Fruit fly (Drosophila melanogaster) whole organism, prepupa: ENCODE data around the gene zetaCOP.

Experiments
- CG10631 ChIP-seq: fragments of 200-800 bp; sonication (Bioruptor generic); optimal IDR thresholded peaks from 2 replicates; lab custom pipeline; 2016; ENCODE audit warnings: missing biosample characterization, missing genetic modification characterization
- CG11294 ChIP-seq: fragments of 200-800 bp; sonication (Bioruptor generic); IDR thresholded peaks from 2 replicates; pipeline ENCODE4 v1.3.6; 2022; ENCODE audit warnings: missing biosample characterization, missing genetic modification characterization
- CG11902 ChIP-seq: fragments of 200-800 bp; sonication (Bioruptor generic); optimal IDR thresholded peaks from 3 replicates; lab custom pipeline; 2016; ENCODE audit warnings: missing biosample characterization, missing genetic modification characterization
- CG1621 ChIP-seq: fragments of 200-800 bp; sonication (Bioruptor generic); optimal IDR thresholded peaks from 3 replicates; lab custom pipeline; 2018; ENCODE audit warnings: missing biosample characterization, mild to moderate bottlenecking, missing genetic modification characterization
- CG16779 ChIP-seq: fragments of 200-800 bp; sonication (Bioruptor generic); optimal IDR thresholded peaks from 3 replicates; lab custom pipeline; 2017; ENCODE audit warnings: missing biosample characterization, mild to moderate bottlenecking, missing genetic modification characterization
- CG3032 ChIP-seq: fragments of 200-800 bp; optimal IDR thresholded peaks from 2 replicates; lab custom pipeline; 2019; ENCODE audit warnings: missing biosample characterization, mild to moderate bottlenecking, missing genetic modification characterization, moderate library complexity
- CG31627 ChIP-seq: fragments of 200-800 bp; sonication (Bioruptor generic); optimal IDR thresholded peaks from 3 replicates; lab custom pipeline; 2016; ENCODE audit warnings: missing biosample characterization, missing genetic modification characterization
- CG32006 ChIP-seq: fragments of 200-800 bp; sonication (Bioruptor generic); optimal IDR thresholded peaks from 3 replicates; lab custom pipeline; 2017; ENCODE audit warnings: missing biosample characterization, mild to moderate bottlenecking, missing genetic modification characterization
- CG4318 ChIP-seq: fragments of 200-800 bp; sonication (Bioruptor generic); optimal IDR thresholded peaks from 3 replicates; lab custom pipeline; 2017; ENCODE audit warnings: missing biosample characterization, mild to moderate bottlenecking, missing genetic modification characterization
- CG6163 ChIP-seq: fragments of 200-800 bp; sonication (Bioruptor generic); IDR thresholded peaks from 3 replicates; pipeline ENCODE4 v1.3.6; 2022; ENCODE audit warnings: missing biosample characterization, missing genetic modification characterization
- CG6276 ChIP-seq: fragments of 200-800 bp; sonication (Bioruptor generic); optimal IDR thresholded peaks from 2 replicates; lab custom pipeline; 2017; ENCODE audit warnings: missing biosample characterization, mild to moderate bottlenecking, missing genetic modification characterization
- CG6808 ChIP-seq: fragments of 200-800 bp; sonication (Bioruptor generic); optimal IDR thresholded peaks from 3 replicates; lab custom pipeline; 2017; ENCODE audit warnings: missing biosample characterization, missing genetic modification characterization, mild to moderate bottlenecking, moderate library complexity, missing genetic modification reagents
- CG6854 ChIP-seq: fragments of 200-800 bp; sonication (Bioruptor generic); optimal IDR thresholded peaks from 2 replicates; lab custom pipeline; 2017; ENCODE audit warnings: missing biosample characterization, mild to moderate bottlenecking, missing genetic modification characterization
- CG7368 ChIP-seq: fragments of 200-800 bp; sonication (Bioruptor generic); optimal IDR thresholded peaks from 3 replicates; lab custom pipeline; 2016; ENCODE audit warnings: missing biosample characterization, missing genetic modification characterization
- CG8119 ChIP-seq: fragments of 200-800 bp; sonication (Bioruptor generic); IDR thresholded peaks from 3 replicates; pipeline ENCODE4 v1.3.6; 2022; ENCODE audit warnings: missing biosample characterization, missing genetic modification characterization
- CG8319 ChIP-seq: fragments of 200-800 bp; sonication (Bioruptor generic); optimal IDR thresholded peaks from 3 replicates; lab custom pipeline; 2016; ENCODE audit warnings: missing biosample characterization, missing genetic modification characterization
- CG8632 ChIP-seq: fragments of 200-800 bp; sonication (Bioruptor generic); optimal IDR thresholded peaks from 3 replicates; lab custom pipeline; 2016; ENCODE audit warnings: missing biosample characterization, missing genetic modification characterization
- CG9139 ChIP-seq: fragments of 200-800 bp; sonication (Bioruptor generic); optimal IDR thresholded peaks from 3 replicates; lab custom pipeline; 2017; ENCODE audit warnings: missing biosample characterization, mild to moderate bottlenecking, missing genetic modification characterization
- Eip75B ChIP-seq: fragments of 200-800 bp; sonication (Bioruptor generic); optimal IDR thresholded peaks from 3 replicates; lab custom pipeline; 2016; ENCODE audit warnings: missing biosample characterization, missing genetic modification characterization
- Eip78C ChIP-seq: fragments of 200-800 bp; sonication (Bioruptor generic); peaks from one replicate; lab custom pipeline; 2016; ENCODE audit warnings: missing biosample characterization, missing genetic modification characterization
- Ets21C ChIP-seq: fragments of 200-800 bp; sonication (Bioruptor generic); optimal IDR thresholded peaks from 3 replicates; lab custom pipeline; 2016; ENCODE audit warnings: missing biosample characterization, missing genetic modification characterization
- Ets96B ChIP-seq: fragments of 200-800 bp; optimal IDR thresholded peaks from 2 replicates; lab custom pipeline; 2019; ENCODE audit warnings: missing biosample characterization, mild to moderate bottlenecking, missing genetic modification characterization, moderate library complexity
- Hr38 ChIP-seq: sonication (Bioruptor generic); optimal IDR thresholded peaks from 2 replicates; lab custom pipeline; 2016; ENCODE audit warnings: missing biosample characterization, missing genetic modification characterization
- Hr4 ChIP-seq: fragments of 200-800 bp; sonication (Bioruptor generic); optimal IDR thresholded peaks from 3 replicates; lab custom pipeline; 2016; ENCODE audit warnings: missing biosample characterization, missing genetic modification characterization
- Lpt ChIP-seq: fragments of 200-800 bp; sonication (Bioruptor generic); optimal IDR thresholded peaks from 3 replicates; lab custom pipeline; 2016; ENCODE audit warnings: missing biosample characterization, missing genetic modification characterization
- Met ChIP-seq: fragments of 200-800 bp; sonication (Bioruptor generic); optimal IDR thresholded peaks from 3 replicates; lab custom pipeline; 2016; ENCODE audit warnings: missing biosample characterization, missing genetic modification characterization
- OdsH ChIP-seq: fragments of 200-800 bp; sonication (Bioruptor generic); optimal IDR thresholded peaks from 3 replicates; lab custom pipeline; 2016; ENCODE audit warnings: missing biosample characterization, missing genetic modification characterization
- Smox ChIP-seq: fragments of 200-800 bp; sonication (Bioruptor generic); optimal IDR thresholded peaks from 3 replicates; lab custom pipeline; 2016; ENCODE audit warnings: missing biosample characterization, missing genetic modification characterization
- Sox15 ChIP-seq: fragments of 200-800 bp; sonication (Bioruptor generic); optimal IDR thresholded peaks from 3 replicates; lab custom pipeline; 2016; ENCODE audit warnings: missing biosample characterization, missing genetic modification characterization
- acj6 ChIP-seq: fragments of 200-800 bp; sonication (Bioruptor generic); optimal IDR thresholded peaks from 3 replicates; lab custom pipeline; 2016; ENCODE audit warnings: missing biosample characterization, missing genetic modification characterization
- dsx ChIP-seq: fragments of 200-800 bp; optimal IDR thresholded peaks from 3 replicates; lab custom pipeline; 2019; ENCODE audit warnings: missing biosample characterization, mild to moderate bottlenecking, missing genetic modification characterization, moderate library complexity; ENCODE audit not compliant: poor library complexity, severe bottlenecking
- eg ChIP-seq: fragments of 200-800 bp; sonication (Bioruptor generic); IDR thresholded peaks from 3 replicates; pipeline ENCODE4 v1.3.6; 2022; ENCODE audit warnings: missing biosample characterization, missing genetic modification characterization
- esn ChIP-seq: fragments of 200-800 bp; sonication (Bioruptor generic); optimal IDR thresholded peaks from 2 replicates; lab custom pipeline; 2016; ENCODE audit warnings: missing biosample characterization, mild to moderate bottlenecking, missing genetic modification characterization, moderate library complexity
- fd85E ChIP-seq: fragments of 200-800 bp; sonication (Bioruptor generic); optimal IDR thresholded peaks from 3 replicates; lab custom pipeline; 2016; ENCODE audit warnings: missing biosample characterization, missing genetic modification characterization
- lz ChIP-seq: fragments of 200-800 bp; sonication (Bioruptor generic); optimal IDR thresholded peaks from 3 replicates; lab custom pipeline; 2016; ENCODE audit warnings: missing biosample characterization, missing genetic modification characterization
- net ChIP-seq: fragments of 200-800 bp; sonication (Bioruptor generic); optimal IDR thresholded peaks from 3 replicates; lab custom pipeline; 2016; ENCODE audit warnings: missing biosample characterization, missing genetic modification characterization
- salr ChIP-seq, 2 experiments: fragments of 200-800 bp; sonication (Bioruptor generic); optimal IDR thresholded peaks; 3 replicates each; lab custom pipeline; 2016 to 2018; ENCODE audit warnings: missing biosample characterization in 2 of 2, missing genetic modification characterization in 2 of 2, mild to moderate bottlenecking in 1 of 2
- spab ChIP-seq: fragments of 200-800 bp; sonication (Bioruptor generic); optimal IDR thresholded peaks from 2 replicates; lab custom pipeline; 2017; ENCODE audit warnings: missing biosample characterization, mild to moderate bottlenecking, missing genetic modification characterization, missing genetic modification reagents
- ss ChIP-seq, 2 experiments: fragments of 200-800 bp; sonication (Bioruptor generic); optimal IDR thresholded peaks; 2 replicates in 1 of 2; 3 replicates in 1 of 2; lab custom pipeline; 2017 to 2018; ENCODE audit warnings: mild to moderate bottlenecking in 2 of 2, missing biosample characterization in 2 of 2, missing genetic modification characterization in 2 of 2, moderate library complexity in 1 of 2
- svp ChIP-seq: fragments of 200-800 bp; sonication (Bioruptor generic); peaks from one replicate; lab custom pipeline; 2016; ENCODE audit warnings: missing biosample characterization, missing genetic modification characterization
- topi ChIP-seq: fragments of 200-800 bp; sonication (Bioruptor generic); optimal IDR thresholded peaks from 3 replicates; lab custom pipeline; 2016; ENCODE audit warnings: missing biosample characterization, missing genetic modification characterization
- vri ChIP-seq: fragments of 200-800 bp; sonication (Bioruptor generic); optimal IDR thresholded peaks from 3 replicates; lab custom pipeline; 2016; ENCODE audit warnings: missing biosample characterization, mild to moderate bottlenecking, missing genetic modification characterization

zetaCOP gene

dm6 chr3L:16666429-16667005 is 6.8 kb downstream of the zetaCOP start:
- TF ChIP-seq salr (GFP tag; optimal IDR thresholded peaks at IDR 0.05; lab: Kevin White, UChicago) (no peak), CG6276 (GFP tag; lab: Kevin White, UChicago) (no peak), CG11902 (no peak), CG6808 (GFP tag; lab: Kevin White, UChicago) (no peak), vri (GFP tag; lab: Kevin White, UChicago) (peak; percentile 37), CG10631 (GFP tag; lab: Kevin White, UChicago) (no peak)
- TF ChIP-seq, all 60 proteins: peak for 1

DNA sequence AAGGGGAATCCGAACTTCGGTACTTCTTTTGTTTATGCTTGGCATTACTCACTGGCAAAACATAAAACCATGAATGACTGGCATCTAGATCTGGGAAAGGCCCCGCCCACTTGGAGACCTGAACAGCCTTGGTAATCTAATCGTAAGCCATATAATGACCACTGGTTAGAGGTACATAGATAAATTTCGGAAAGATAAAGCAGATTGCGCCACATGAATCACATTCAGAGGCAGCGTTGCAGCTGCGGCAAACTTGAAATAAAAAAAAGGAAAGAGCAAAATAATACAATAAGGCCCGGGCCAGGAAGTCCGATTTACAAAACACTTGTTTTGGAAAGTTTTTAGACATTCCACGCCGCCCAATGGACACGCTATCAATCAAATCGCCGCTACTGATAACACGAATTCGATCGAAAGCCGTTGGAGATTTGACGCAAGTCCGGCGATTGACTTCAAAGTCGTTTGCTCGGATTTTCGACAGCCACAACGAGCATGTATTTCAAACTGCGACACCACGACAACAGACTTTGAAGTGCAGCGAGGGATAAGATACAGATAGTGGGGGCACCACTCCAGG is 9.1 kb downstream of the zetaCOP start:
- no peak for TF ChIP-seq svp (GFP tag; lab: Kevin White, UChicago)
- no peak for TF ChIP-seq Ets96B (tag; lab: Kevin White, UChicago)

DNA sequence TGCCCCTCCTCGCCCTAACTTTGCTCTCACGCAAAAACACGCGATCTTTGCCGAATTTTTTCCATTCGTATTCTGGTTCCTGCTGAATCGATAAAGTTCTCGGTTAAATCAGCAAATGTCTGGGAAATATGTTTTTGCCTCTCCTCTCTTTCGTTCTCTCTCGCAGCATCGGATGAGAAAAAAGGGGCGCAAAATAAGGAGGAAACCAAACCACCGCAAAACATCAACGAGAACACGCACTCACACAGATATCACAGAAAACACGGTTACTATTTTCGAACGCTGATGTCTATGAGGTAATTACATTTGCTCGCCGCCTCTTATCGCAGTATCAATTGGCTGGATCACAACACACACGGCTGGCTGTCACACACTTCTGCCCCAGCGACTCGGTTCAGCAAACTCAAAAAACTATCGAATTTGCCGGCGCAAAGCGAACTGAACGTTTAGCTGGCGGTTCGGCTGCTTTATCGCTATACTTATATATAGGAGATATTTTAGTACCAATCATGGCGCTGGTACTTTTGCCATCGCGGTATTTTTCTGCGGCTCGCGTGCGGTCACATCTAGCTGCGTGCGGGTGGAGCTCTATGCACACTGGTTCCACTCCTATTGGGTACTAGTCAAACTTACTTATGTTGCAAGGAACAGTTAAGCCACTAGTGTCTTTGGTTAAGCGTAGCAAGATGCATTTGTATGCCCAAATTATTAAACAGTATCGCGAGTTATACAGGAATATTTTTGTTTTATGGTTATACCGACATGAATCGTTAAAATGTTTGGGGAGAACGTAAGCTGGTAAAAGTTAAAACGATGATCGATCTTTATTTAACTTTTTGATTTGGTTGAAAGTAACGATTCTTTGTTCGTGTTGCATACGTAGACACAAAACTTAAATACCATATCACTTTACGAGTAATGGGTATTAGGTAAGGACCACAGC is 11.9 kb downstream of the zetaCOP start, which contains the start of gene Baldspot:
Baldspot (minus strand) TSS at position 449 of the 943 bp plus-strand sequence.
- TF ChIP-seq CG32006 (GFP tag; lab: Kevin White, UChicago) (peak; percentile 68), acj6 (peak; percentile 36), Hr4 (GFP tag; lab: Kevin White, UChicago) (peak; percentile 67), CG6808 (GFP tag; lab: Kevin White, UChicago) (peak; percentile 82), Smox (no peak), Lpt (peak; percentile 77), CG9139 (GFP tag; lab: Kevin White, UChicago) (peak; percentile 63), CG8319 (GFP tag; lab: Kevin White, UChicago) (peak; percentile 64), CG16779 (peak; percentile 66), OdsH (peak; percentile 51), CG7368 (peak; percentile 79), CG1621 (tag; lab: Kevin White, UChicago) (peak; percentile 55), CG8632 (no peak), CG3032 (tag; lab: Kevin White, UChicago) (peak; percentile 79), Eip78C (GFP tag; lab: Kevin White, UChicago) (peak; percentile 96), CG11294 (GFP tag; lab: Robert Waterston, UW) (peak; percentile 11; the same call in 1 of the 2 replicates), CG10631 (GFP tag; lab: Kevin White, UChicago) (peak; percentile 69), esn (GFP tag; lab: Kevin White, UChicago) (peak; percentile 59), CG6854 (GFP tag; lab: Kevin White, UChicago) (peak; percentile 49), eg (GFP tag; lab: Robert Waterston, UW) (peak; percentile 75), net (no peak), CG6276 (GFP tag; lab: Kevin White, UChicago) (peak; percentile 87), lz (GFP tag; lab: Kevin White, UChicago) (peak; percentile 68), Hr38 (GFP tag; lab: Kevin White, UChicago) (no peak), CG11902 (peak; percentile 20), CG6163 (GFP tag; lab: Robert Waterston, UW) (peak; percentile 74; the same call in 2 of the 3 replicates), Ets21C (GFP tag; lab: Kevin White, UChicago) (peak; percentile 58), CG31627 (GFP tag; lab: Kevin White, UChicago) (peak; percentile 38), vri (GFP tag; lab: Kevin White, UChicago) (peak; percentile 83), dsx (GFP tag; lab: Kevin White, UChicago) (peak; percentile 38), Sox15 (GFP tag; lab: Kevin White, UChicago) (peak; percentile 8), CG8119 (GFP tag; lab: Robert Waterston, UW) (peak; percentile 66; the same call in 1 of the 3 replicates), CG4318 (GFP tag; lab: Kevin White, UChicago) (peak; percentile 52), spab (GFP tag; lab: Kevin White, UChicago) (peak; percentile 81), ss (GFP tag; optimal IDR thresholded peaks at IDR 0.05; lab: Kevin White, UChicago) (peak; percentile 69 to 84), Eip75B (peak; percentile 71), topi (GFP tag; lab: Kevin White, UChicago) (peak; percentile 86), Met (GFP tag; lab: Kevin White, UChicago) (peak; percentile 45), fd85E (peak; percentile 56), Ets96B (tag; lab: Kevin White, UChicago) (peak; percentile 86)
